Fruit fly (Drosophila melanogaster): Measurements from ENCODE around the gene Prosbeta4.
A peak's percentile ranks its signal among the peaks of the same experiment; 100 is the strongest.

Prosbeta4 gene

DNA sequence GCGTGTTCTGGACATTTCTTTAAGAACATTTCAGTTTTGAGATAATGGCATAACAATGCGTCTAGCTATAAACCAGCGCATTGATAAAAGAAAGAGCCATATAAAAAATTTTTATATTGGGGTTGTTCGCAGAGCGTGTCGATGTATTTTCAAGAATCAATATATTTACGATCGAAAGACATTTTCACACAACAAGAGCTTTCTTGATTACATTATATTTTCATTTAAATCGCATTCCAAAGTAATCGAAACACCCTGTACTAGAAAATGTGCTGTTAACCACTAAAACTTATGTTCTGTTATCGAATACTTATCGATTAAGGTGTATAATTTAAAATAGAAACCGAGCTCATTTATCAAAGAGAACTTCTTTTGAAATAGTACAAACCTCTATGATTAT lies 28.2 kb downstream of the Prosbeta4 start (continued):
- TF ChIP-seq mam (GFP tag; optimal IDR thresholded peaks at IDR 0.05) (peak; percentile 64), CG10321 (GFP tag; IDR thresholded peaks at IDR 0.05) (no peak), CG30403 (GFP tag; optimal IDR thresholded peaks at IDR 0.05) (peak; percentile 62), HLH54F (GFP tag; optimal IDR thresholded peaks at IDR 0.05) (peak; percentile 48), BEAF-32 (GFP tag; optimal IDR thresholded peaks at IDR 0.05) (no peak), CG17385 (GFP tag; optimal IDR thresholded peaks at IDR 0.05) (peak; percentile 62), da (GFP tag; optimal IDR thresholded peaks at IDR 0.05) (no peak), CG6175 (GFP tag; IDR thresholded peaks at IDR 0.05) (no peak), Myb (GFP tag; optimal IDR thresholded peaks at IDR 0.05) (peak; percentile 21), kni (GFP tag; optimal IDR thresholded peaks at IDR 0.05) (no peak), Taf1 (GFP tag; IDR thresholded peaks at IDR 0.05) (no peak), Chrac-16 (GFP tag; optimal IDR thresholded peaks at IDR 0.05) (peak; percentile 37), scrt (GFP tag; optimal IDR thresholded peaks at IDR 0.05) (no peak), esg (GFP tag; conservative IDR thresholded peaks at IDR 0.05) (peak; percentile 21; the same call in 1 of the 2 replicates), CG2202 (tag; optimal IDR thresholded peaks at IDR 0.05) (no peak), Dad (GFP tag; optimal IDR thresholded peaks at IDR 0.05) (peak; percentile 40), pb (GFP tag; optimal IDR thresholded peaks at IDR 0.05) (no peak), tin (GFP tag; optimal IDR thresholded peaks at IDR 0.05) (peak; percentile 34), CG12104 (GFP tag; optimal IDR thresholded peaks at IDR 0.05) (peak; percentile 43), Max (GFP tag; optimal IDR thresholded peaks at IDR 0.05) (peak; percentile 36), nerfin-2 (GFP tag; IDR thresholded peaks at IDR 0.05; ENCODE audit: partially characterized antibody) (no peak), Hr3 (GFP tag; optimal IDR thresholded peaks at IDR 0.05) (peak; percentile 27), CG11560 (tag; IDR thresholded peaks at IDR 0.05) (peak; percentile 94), CG12769 (tag; optimal IDR thresholded peaks at IDR 0.05) (peak; percentile 38), CG10209 (GFP tag; optimal IDR thresholded peaks at IDR 0.05) (peak; percentile 35), Ada2b (GFP tag; IDR thresholded peaks at IDR 0.05) (peak; percentile 58; the same call in 1 of the 2 replicates), unpg (GFP tag; optimal IDR thresholded peaks at IDR 0.05) (peak; percentile 64), MBD-R2 (GFP tag; IDR thresholded peaks at IDR 0.05) (peak; percentile 20; the same call in 1 of the 2 replicates), CG12659 (GFP tag; optimal IDR thresholded peaks at IDR 0.05) (peak; percentile 59), CG18476 (GFP tag; optimal IDR thresholded peaks at IDR 0.05) (peak; percentile 35), zfh2 (GFP tag; optimal IDR thresholded peaks at IDR 0.05) (peak; percentile 59), gro (GFP tag; optimal IDR thresholded peaks at IDR 0.05) (peak; percentile 72), caup (GFP tag; optimal IDR thresholded peaks at IDR 0.05; ENCODE audit: severe bottlenecking) (peak; percentile 47), CG12236 (GFP tag; optimal IDR thresholded peaks at IDR 0.05) (peak; percentile 14), CG4820 (GFP tag; optimal IDR thresholded peaks at IDR 0.05) (peak; percentile 32), lov (optimal IDR thresholded peaks at IDR 0.05) (no peak), lov (GFP tag; IDR thresholded peaks at IDR 0.05) (no peak), CG15269 (tag; optimal IDR thresholded peaks at IDR 0.05) (peak; percentile 63), CG10274 (GFP tag; optimal IDR thresholded peaks at IDR 0.05) (no peak), CG12155 (GFP tag; optimal IDR thresholded peaks at IDR 0.05) (peak; percentile 38), E2f2 (GFP tag; IDR thresholded peaks at IDR 0.05) (peak; percentile 83), HLHmδ (GFP tag; optimal IDR thresholded peaks at IDR 0.05) (no peak), CG12299 (tag; optimal IDR thresholded peaks at IDR 0.05) (peak; percentile 11), ftz-f1 (GFP tag; optimal IDR thresholded peaks at IDR 0.05) (no peak), Hmr (GFP tag; optimal IDR thresholded peaks at IDR 0.05) (peak; percentile 34), hb (GFP tag; IDR thresholded peaks at IDR 0.05; ENCODE audit: partially characterized antibody) (no peak), Bteb2 (GFP tag; optimal IDR thresholded peaks at IDR 0.05) (peak; percentile 28), TFAM (GFP tag; optimal IDR thresholded peaks at IDR 0.05) (no peak), CG4854 (GFP tag; optimal IDR thresholded peaks at IDR 0.05) (peak; percentile 31), Camta (GFP tag; optimal IDR thresholded peaks at IDR 0.05) (peak; percentile 53), exex (tag; optimal IDR thresholded peaks at IDR 0.05) (no peak)

Data from whole organism, embryonic.